ENCODE assay signal across 1 fruit fly cellular context in the genomic region with DNA sequence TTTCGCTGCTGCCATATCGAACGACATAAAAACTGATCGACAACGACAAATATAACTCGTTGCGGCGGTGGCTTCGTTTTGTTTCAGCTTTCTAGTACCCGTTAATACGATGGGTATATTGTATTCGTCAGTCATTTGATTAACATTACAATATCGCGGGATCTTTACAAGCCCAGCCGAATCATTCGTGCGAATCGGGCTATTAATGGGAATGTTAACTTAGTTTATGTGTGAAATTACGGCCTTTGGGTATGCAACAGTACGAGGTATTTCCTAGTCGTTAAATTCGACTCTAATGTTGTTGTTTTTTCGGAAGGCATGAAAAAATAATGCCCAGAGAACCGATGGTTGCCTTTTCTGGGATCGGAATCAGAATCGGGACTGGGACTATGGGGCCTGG.
TF ChIP-seq lines count a peak whose summit lies in the region.

No protein-coding gene starts in this region.

TF ChIP-seq in whole organism, embryonic, 481 proteins besides CTCF, POLR2A, EP300 and RAD21 (continued from another document and continues in another):
- TF ChIP-seq CG11456 (GFP tag; IDR thresholded peaks at IDR 0.05; lab: Robert Waterston, UW) (peak; percentile 75; the same call in 2 of the 3 replicates), Sin3A (optimal IDR thresholded peaks at IDR 0.05; lab: Kevin White, UChicago) (no peak), CG34422 (GFP tag; IDR thresholded peaks at IDR 0.05; lab: Robert Waterston, UW) (peak; percentile 80; the same call in 2 of the 3 replicates), insv (GFP tag; optimal IDR thresholded peaks at IDR 0.05; lab: Kevin White, UChicago) (no peak), CG17912 (GFP tag; optimal IDR thresholded peaks at IDR 0.05; lab: Kevin White, UChicago) (no peak), onecut (GFP tag; IDR thresholded peaks at IDR 0.05; lab: Robert Waterston, UW) (peak; percentile 57), Dek (tag; optimal IDR thresholded peaks at IDR 0.05; lab: Kevin White, UChicago) (no peak), Oaz (GFP tag; IDR thresholded peaks at IDR 0.05; lab: Robert Waterston, UW) (0 out of 2 replicates have a peak, but pooled peaks have one; percentile 29), Lhr (GFP tag; optimal IDR thresholded peaks at IDR 0.05; lab: Kevin White, UChicago) (peak; percentile 2), CG7357 (GFP tag; IDR thresholded peaks at IDR 0.05; lab: Robert Waterston, UW) (peak; percentile 48; the same call in 1 of the 3 replicates), Spps (tag; optimal IDR thresholded peaks at IDR 0.05; lab: Kevin White, UChicago) (peak; percentile 60), CG14014 (GFP tag; IDR thresholded peaks at IDR 0.05; lab: Robert Waterston, UW) (peak; percentile 63), chif (GFP tag; optimal IDR thresholded peaks at IDR 0.05; lab: Kevin White, UChicago) (peak; percentile 78 to 89), nerfin-2 (GFP tag; IDR thresholded peaks at IDR 0.05; lab: Robert Waterston, UW; ENCODE audit: partially characterized antibody) (no peak), MBD-R2 (GFP tag; IDR thresholded peaks at IDR 0.05; lab: Robert Waterston, UW) (no peak), pzg (GFP tag; optimal IDR thresholded peaks at IDR 0.05; lab: Kevin White, UChicago) (no peak), CG11504 (tag; optimal IDR thresholded peaks at IDR 0.05; lab: Kevin White, UChicago) (peak; percentile 84), CG6854 (GFP tag; optimal IDR thresholded peaks at IDR 0.05; lab: Kevin White, UChicago) (no peak), cad (GFP tag; optimal IDR thresholded peaks at IDR 0.05; lab: Kevin White, UChicago) (no peak), Neu2 (GFP tag; optimal IDR thresholded peaks at IDR 0.05; lab: Kevin White, UChicago; ENCODE audit: borderline replicate concordance) (no peak), zen (tag; optimal IDR thresholded peaks at IDR 0.05; lab: Kevin White, UChicago) (peak; percentile 71), CG2712 (tag; optimal IDR thresholded peaks at IDR 0.05; lab: Kevin White, UChicago) (peak; percentile 89), CG13894 (tag; optimal IDR thresholded peaks at IDR 0.05; lab: Kevin White, UChicago) (no peak), NFAT (GFP tag; IDR thresholded peaks at IDR 0.05; lab: Robert Waterston, UW) (no peak), CG4424 (GFP tag; optimal IDR thresholded peaks at IDR 0.05; lab: Kevin White, UChicago) (peak; percentile 81), E2f2 (GFP tag; IDR thresholded peaks at IDR 0.05; lab: Robert Waterston, UW) (peak; percentile 20; the same call in 1 of the 2 replicates), CG10979 (tag; optimal IDR thresholded peaks at IDR 0.05; lab: Kevin White, UChicago) (peak; percentile 85), CG15269 (tag; optimal IDR thresholded peaks at IDR 0.05; lab: Kevin White, UChicago) (peak; percentile 68), amos (GFP tag; IDR thresholded peaks at IDR 0.05; lab: Robert Waterston, UW; ENCODE audit: partially characterized antibody) (no peak), chm (GFP tag; IDR thresholded peaks at IDR 0.05; lab: Robert Waterston, UW) (peak; percentile 61; the same call in 1 of the 2 replicates), Pdp1 (GFP tag; optimal IDR thresholded peaks at IDR 0.05; lab: Kevin White, UChicago) (peak; percentile 76 to 81), Antp (GFP tag; optimal IDR thresholded peaks at IDR 0.05; lab: Kevin White, UChicago) (peak; percentile 89), tio (GFP tag; optimal IDR thresholded peaks at IDR 0.05; lab: Kevin White, UChicago) (peak; percentile 73), az2 (GFP tag; optimal IDR thresholded peaks at IDR 0.05; lab: Kevin White, UChicago) (peak; percentile 83), fd102C (GFP tag; optimal IDR thresholded peaks at IDR 0.05; lab: Kevin White, UChicago) (no peak), CG4617 (GFP tag; optimal IDR thresholded peaks at IDR 0.05; lab: Kevin White, UChicago; ENCODE audit: borderline replicate concordance) (peak; percentile 20), disco-r (GFP tag; optimal IDR thresholded peaks at IDR 0.05; lab: Kevin White, UChicago) (peak; percentile 50), CG1832 (GFP tag; optimal IDR thresholded peaks at IDR 0.05; lab: Kevin White, UChicago) (no peak), CG9609 (GFP tag; optimal IDR thresholded peaks at IDR 0.05; lab: Kevin White, UChicago) (peak; percentile 72), Taf1 (GFP tag; IDR thresholded peaks at IDR 0.05; lab: Robert Waterston, UW) (no peak), scrt (GFP tag; optimal IDR thresholded peaks at IDR 0.05; lab: Kevin White, UChicago) (peak; percentile 44), CG11560 (tag; IDR thresholded peaks at IDR 0.05; lab: Robert Waterston, UW) (peak; percentile 48; the same call in 1 of the 3 replicates), Drgx (GFP tag; IDR thresholded peaks at IDR 0.05; lab: Robert Waterston, UW) (0 out of 2 replicates have a peak, but pooled peaks have one; percentile 28), CG16863 (GFP tag; optimal IDR thresholded peaks at IDR 0.05; lab: Kevin White, UChicago) (peak; percentile 73), dpn (GFP tag; optimal IDR thresholded peaks at IDR 0.05; lab: Kevin White, UChicago) (peak; percentile 77 to 81), mld (GFP tag; IDR thresholded peaks at IDR 0.05; lab: Robert Waterston, UW; ENCODE audit: partially characterized antibody) (no peak), CG6175 (GFP tag; IDR thresholded peaks at IDR 0.05; lab: Robert Waterston, UW) (0 out of 3 replicates have a peak, but pooled peaks have one; percentile 20), CG32767 (GFP tag; IDR thresholded peaks at IDR 0.05; lab: Robert Waterston, UW) (no peak), sqz (GFP tag; optimal IDR thresholded peaks at IDR 0.05; lab: Kevin White, UChicago) (peak; percentile 42), dan (GFP tag; IDR thresholded peaks at IDR 0.05; lab: Robert Waterston, UW) (no peak), B-H1 (GFP tag; IDR thresholded peaks at IDR 0.05; lab: Robert Waterston, UW) (peak; percentile 58; the same call in 1 of the 3 replicates), CG33557 (GFP tag; optimal IDR thresholded peaks at IDR 0.05; lab: Kevin White, UChicago) (peak; percentile 32), CG4820 (GFP tag; optimal IDR thresholded peaks at IDR 0.05; lab: Kevin White, UChicago) (peak; percentile 80), CG12299 (tag; optimal IDR thresholded peaks at IDR 0.05; lab: Kevin White, UChicago) (no peak), Atf3 (GFP tag; optimal IDR thresholded peaks at IDR 0.05; lab: Kevin White, UChicago) (peak; percentile 67), danr (GFP tag; IDR thresholded peaks at IDR 0.05; lab: Robert Waterston, UW) (peak; percentile 49), PHDP (tag; optimal IDR thresholded peaks at IDR 0.05; lab: Kevin White, UChicago) (peak; percentile 74), trem (tag; optimal IDR thresholded peaks at IDR 0.05; lab: Kevin White, UChicago) (peak; percentile 53), eve (GFP tag; optimal IDR thresholded peaks at IDR 0.05; lab: Kevin White, UChicago) (peak in 1 of 2 experiments; percentile 88), CG9437 (GFP tag; optimal IDR thresholded peaks at IDR 0.05; lab: Kevin White, UChicago) (peak; percentile 36), CG10267 (tag; optimal IDR thresholded peaks at IDR 0.05; lab: Kevin White, UChicago) (peak; percentile 69), pfk (GFP tag; optimal IDR thresholded peaks at IDR 0.05; lab: Kevin White, UChicago) (no peak), Max (GFP tag; optimal IDR thresholded peaks at IDR 0.05; lab: Kevin White, UChicago) (peak; percentile 54), CG11696 (GFP tag; IDR thresholded peaks at IDR 0.05; lab: Robert Waterston, UW) (0 out of 2 replicates have a peak, but pooled peaks have one; percentile 7), HmgD (GFP tag; optimal IDR thresholded peaks at IDR 0.05; lab: Kevin White, UChicago) (no peak), corto (GFP tag; optimal IDR thresholded peaks at IDR 0.05; lab: Kevin White, UChicago) (no peak), crc (GFP tag; optimal IDR thresholded peaks at IDR 0.05; lab: Kevin White, UChicago) (peak; percentile 66), CG13296 (GFP tag; optimal IDR thresholded peaks at IDR 0.05; lab: Kevin White, UChicago) (no peak), Lpt (GFP tag; optimal IDR thresholded peaks at IDR 0.05; lab: Kevin White, UChicago) (no peak), CG10959 (GFP tag; IDR thresholded peaks at IDR 0.05; lab: Robert Waterston, UW) (peak; percentile 76), CG7839 (tag; optimal IDR thresholded peaks at IDR 0.05; lab: Kevin White, UChicago) (peak; percentile 84), CkIIα-i1 (GFP tag; IDR thresholded peaks at IDR 0.05; lab: Robert Waterston, UW) (no peak), caup (GFP tag; optimal IDR thresholded peaks at IDR 0.05; lab: Kevin White, UChicago; ENCODE audit: severe bottlenecking) (peak; percentile 55), dm (GFP tag; optimal IDR thresholded peaks at IDR 0.05; lab: Kevin White, UChicago) (peak; percentile 29), slp2 (GFP tag; optimal IDR thresholded peaks at IDR 0.05; lab: Kevin White, UChicago) (peak; percentile 77), salm (tag; optimal IDR thresholded peaks at IDR 0.05; lab: Kevin White, UChicago) (peak; percentile 38), gsb-n (tag; optimal IDR thresholded peaks at IDR 0.05; lab: Kevin White, UChicago) (peak; percentile 71), Vsx1 (GFP tag; optimal IDR thresholded peaks at IDR 0.05; lab: Kevin White, UChicago) (peak; percentile 13), NC2α (GFP tag; optimal IDR thresholded peaks at IDR 0.05; lab: Kevin White, UChicago) (peak; percentile 48), sim (GFP tag; IDR thresholded peaks at IDR 0.05; lab: Robert Waterston, UW) (peak; percentile 64), Dip3 (GFP tag; optimal IDR thresholded peaks at IDR 0.05; lab: Kevin White, UChicago) (peak; percentile 66), fd64A (GFP tag; optimal IDR thresholded peaks at IDR 0.05; lab: Kevin White, UChicago) (peak; percentile 55), CG18011 (GFP tag; optimal IDR thresholded peaks at IDR 0.05; lab: Kevin White, UChicago) (no peak), Nf-YB (GFP tag; optimal IDR thresholded peaks at IDR 0.05; lab: Kevin White, UChicago) (peak; percentile 12), CG2202 (tag; optimal IDR thresholded peaks at IDR 0.05; lab: Kevin White, UChicago) (peak; percentile 67), CG4404 (GFP tag; IDR thresholded peaks at IDR 0.05; lab: Robert Waterston, UW) (peak; percentile 71), schlank (tag; optimal IDR thresholded peaks at IDR 0.05; lab: Kevin White, UChicago) (no peak), CG17612 (GFP tag; IDR thresholded peaks at IDR 0.05; lab: Robert Waterston, UW) (0 out of 2 replicates have a peak, but pooled peaks have one; percentile 31), gfzf (GFP tag; optimal IDR thresholded peaks at IDR 0.05; lab: Kevin White, UChicago) (no peak), chn (GFP tag; optimal IDR thresholded peaks at IDR 0.05; lab: Kevin White, UChicago) (peak; percentile 66), lov (optimal IDR thresholded peaks at IDR 0.05; lab: Kevin White, UChicago) (no peak), lov (GFP tag; IDR thresholded peaks at IDR 0.05; lab: Robert Waterston, UW) (0 out of 3 replicates have a peak, but pooled peaks have one; percentile 56), Fer1 (GFP tag; optimal IDR thresholded peaks at IDR 0.05; lab: Kevin White, UChicago) (peak; percentile 6), CG1233 (GFP tag; optimal IDR thresholded peaks at IDR 0.05; lab: Kevin White, UChicago) (peak; percentile 58), CG42726 (GFP tag; IDR thresholded peaks at IDR 0.05; lab: Robert Waterston, UW; ENCODE audit: partially characterized antibody) (no peak), Sox100B (GFP tag; optimal IDR thresholded peaks at IDR 0.05; lab: Kevin White, UChicago) (peak; percentile 66), CG5245 (GFP tag; optimal IDR thresholded peaks at IDR 0.05; lab: Kevin White, UChicago) (peak; percentile 58), hth (optimal IDR thresholded peaks at IDR 0.05; lab: Kevin White, UChicago) (no peak), CG8944 (GFP tag; optimal IDR thresholded peaks at IDR 0.05; lab: Kevin White, UChicago) (peak; percentile 81), slbo (GFP tag; IDR thresholded peaks at IDR 0.05; lab: Robert Waterston, UW) (peak; percentile 56), chinmo (GFP tag; IDR thresholded peaks at IDR 0.05; lab: Robert Waterston, UW; ENCODE audit: partially characterized antibody) (no peak), tgo (GFP tag; IDR thresholded peaks at IDR 0.05; lab: Robert Waterston, UW) (peak; percentile 68), Med (GFP tag; lab: Kevin White, UChicago) (peak; percentile 97), CG4707 (GFP tag; optimal IDR thresholded peaks at IDR 0.05; lab: Kevin White, UChicago) (peak; percentile 64), ro (GFP tag; IDR thresholded peaks at IDR 0.05; lab: Robert Waterston, UW) (no peak), HLH4C (GFP tag; IDR thresholded peaks at IDR 0.05; lab: Robert Waterston, UW; ENCODE audit: partially characterized antibody) (no peak), dysf (GFP tag; IDR thresholded peaks at IDR 0.05; lab: Robert Waterston, UW) (no peak; the same call in 1 of the 3 replicates), CG1647 (GFP tag; optimal IDR thresholded peaks at IDR 0.05; lab: Kevin White, UChicago) (peak; percentile 64), Awh (GFP tag; IDR thresholded peaks at IDR 0.05; lab: Robert Waterston, UW) (peak; percentile 56), emc (GFP tag; optimal IDR thresholded peaks at IDR 0.05; lab: Kevin White, UChicago) (peak; percentile 43), CG12219 (GFP tag; optimal IDR thresholded peaks at IDR 0.05; lab: Kevin White, UChicago) (peak; percentile 78), Chrac-16 (GFP tag; optimal IDR thresholded peaks at IDR 0.05; lab: Kevin White, UChicago) (peak; percentile 75), Mes4 (GFP tag; optimal IDR thresholded peaks at IDR 0.05; lab: Kevin White, UChicago) (peak; percentile 71), CG7372 (GFP tag; IDR thresholded peaks at IDR 0.05; lab: Robert Waterston, UW) (peak; percentile 62; the same call in 1 of the 2 replicates), CG11723 (GFP tag; optimal IDR thresholded peaks at IDR 0.05; lab: Kevin White, UChicago) (peak; percentile 21), sens (GFP tag; lab: Kevin White, UChicago) (peak; percentile 97), so (GFP tag; IDR thresholded peaks at IDR 0.05; lab: Robert Waterston, UW) (no peak), lbe (GFP tag; optimal IDR thresholded peaks at IDR 0.05; lab: Kevin White, UChicago) (no peak), CG9876 (GFP tag; optimal IDR thresholded peaks at IDR 0.05; lab: Kevin White, UChicago) (peak; percentile 65), Ravus (GFP tag; IDR thresholded peaks at IDR 0.05; lab: Robert Waterston, UW) (no peak), Optix (GFP tag; IDR thresholded peaks at IDR 0.05; lab: Robert Waterston, UW) (peak; percentile 84), ham (GFP tag; IDR thresholded peaks at IDR 0.05; lab: Robert Waterston, UW) (no peak), usp (GFP tag; optimal IDR thresholded peaks at IDR 0.05; lab: Kevin White, UChicago) (no peak), CG10147 (GFP tag; optimal IDR thresholded peaks at IDR 0.05; lab: Kevin White, UChicago) (peak; percentile 54), GATAe (GFP tag; conservative IDR thresholded peaks at IDR 0.05; lab: Robert Waterston, UW) (no peak)
